Fruit fly (Drosophila melanogaster) whole organism, embryonic: Measurements from ENCODE around the gene Naa80.
A peak's percentile ranks its signal among the peaks of the same experiment; 100 is the strongest.

Experiments
- ATbp ChIP-seq: fragments of 200-800 bp; sonication (Bioruptor generic); optimal IDR thresholded peaks from 2 replicates; lab custom pipeline; 2017; ENCODE audit warnings: missing biosample characterization, mild to moderate bottlenecking, missing genetic modification characterization, missing genetic modification reagents
- CG11695 ChIP-seq: fragments of 200-800 bp; sonication (Bioruptor generic); IDR thresholded peaks from 3 replicates; pipeline ENCODE4 v1.3.6; 2022; ENCODE audit warnings: missing biosample characterization, missing genetic modification characterization
- CG12299 ChIP-seq: fragments of 200-800 bp; sonication (Bioruptor generic); optimal IDR thresholded peaks from 2 replicates; lab custom pipeline; 2018; ENCODE audit warnings: missing biosample characterization, mild to moderate bottlenecking, missing genetic modification characterization
- CG13296 ChIP-seq: fragments of 200-800 bp; sonication (Bioruptor generic); optimal IDR thresholded peaks from 3 replicates; lab custom pipeline; 2018; ENCODE audit warnings: missing biosample characterization, mild to moderate bottlenecking, missing genetic modification characterization
- CG14441 ChIP-seq: fragments of 200-800 bp; sonication (Bioruptor generic); IDR thresholded peaks from 2 replicates; pipeline ENCODE4 v1.3.6; 2022; ENCODE audit warnings: missing biosample characterization, missing genetic modification characterization
- CG15514 ChIP-seq: fragments of 200-800 bp; sonication (Bioruptor generic); optimal IDR thresholded peaks from 3 replicates; lab custom pipeline; 2017; ENCODE audit warnings: missing biosample characterization, missing genetic modification characterization, mild to moderate bottlenecking, moderate library complexity, missing genetic modification reagents
- CG1602 ChIP-seq: fragments of 200-800 bp; sonication (Bioruptor generic); optimal IDR thresholded peaks from 3 replicates; lab custom pipeline; 2016; ENCODE audit warnings: missing biosample characterization, missing genetic modification characterization
- CG34224 ChIP-seq: fragments of 200-800 bp; sonication (Bioruptor generic); IDR thresholded peaks from 3 replicates; pipeline ENCODE4 v1.3.6; 2022; ENCODE audit warnings: missing biosample characterization, missing genetic modification characterization; ENCODE audit not compliant: partially characterized antibody
- CG4328 ChIP-seq: fragments of 200-800 bp; sonication (Bioruptor generic); optimal IDR thresholded peaks from 3 replicates; lab custom pipeline; 2017; ENCODE audit warnings: missing biosample characterization, missing genetic modification reagents, missing genetic modification characterization
- CG4820 ChIP-seq: fragments of 200-800 bp; sonication (Bioruptor generic); optimal IDR thresholded peaks from 3 replicates; lab custom pipeline; 2016; ENCODE audit warnings: missing biosample characterization, missing genetic modification characterization
- CG5180 ChIP-seq: fragments of 200-800 bp; sonication (Bioruptor generic); optimal IDR thresholded peaks from 3 replicates; lab custom pipeline; 2017; ENCODE audit warnings: missing biosample characterization, missing genetic modification characterization, mild to moderate bottlenecking, moderate library complexity, missing genetic modification reagents
- Camta ChIP-seq: fragments of 200-800 bp; sonication (Bioruptor generic); optimal IDR thresholded peaks from 2 replicates; lab custom pipeline; 2016; ENCODE audit warnings: missing biosample characterization, missing genetic modification characterization
- Dbx ChIP-seq: fragments of 200-800 bp; sonication (Bioruptor generic); IDR thresholded peaks from 3 replicates; pipeline ENCODE4 v1.3.6; 2022; ENCODE audit warnings: missing biosample characterization, missing genetic modification characterization
- Dek ChIP-seq: fragments of 200-800 bp; sonication (Bioruptor generic); optimal IDR thresholded peaks from 3 replicates; lab custom pipeline; 2019; ENCODE audit warnings: missing biosample characterization, mild to moderate bottlenecking, missing genetic modification characterization, moderate library complexity
- Dfd ChIP-seq, 2 experiments: fragments of >200 bp; optimal IDR thresholded peaks; 2 replicates each; lab custom pipeline; 2017; ENCODE audit warnings: missing biosample characterization in 2 of 2, missing genetic modification characterization in 2 of 2
- Ets65A ChIP-seq: fragments of 200-800 bp; sonication (Bioruptor generic); peaks from one replicate; lab custom pipeline; 2016; ENCODE audit warnings: missing biosample characterization, missing genetic modification characterization
- HLH4C ChIP-seq: fragments of 200-800 bp; sonication (Bioruptor generic); IDR thresholded peaks from 3 replicates; pipeline ENCODE4 v1.3.6; 2022; ENCODE audit warnings: missing biosample characterization, missing genetic modification characterization; ENCODE audit not compliant: partially characterized antibody
- Hmx ChIP-seq: fragments of 200-800 bp; sonication (Bioruptor generic); optimal IDR thresholded peaks from 2 replicates; lab custom pipeline; 2016; ENCODE audit warnings: missing biosample characterization, missing genetic modification characterization
- Hsf ChIP-seq: fragments of 200-800 bp; sonication (Bioruptor generic); optimal IDR thresholded peaks from 3 replicates; lab custom pipeline; 2016; ENCODE audit warnings: missing biosample characterization, missing genetic modification characterization
- Lhr ChIP-seq: fragments of 200-800 bp; sonication (Bioruptor generic); optimal IDR thresholded peaks from 3 replicates; lab custom pipeline; 2017; ENCODE audit warnings: mild to moderate bottlenecking, missing biosample characterization, missing genetic modification reagents, missing genetic modification characterization
- Lpt ChIP-seq: fragments of >200 bp; optimal IDR thresholded peaks from 2 replicates; lab custom pipeline; 2018; ENCODE audit warnings: missing biosample characterization, missing genetic modification characterization
- MTF-1 ChIP-seq: fragments of 200-800 bp; sonication (Bioruptor generic); optimal IDR thresholded peaks from 2 replicates; lab custom pipeline; 2018; ENCODE audit warnings: missing biosample characterization, mild to moderate bottlenecking, missing genetic modification characterization, borderline replicate concordance
- Max ChIP-seq: fragments of 200-800 bp; sonication (Bioruptor generic); optimal IDR thresholded peaks from 2 replicates; lab custom pipeline; 2016; ENCODE audit warnings: missing biosample characterization, mild to moderate bottlenecking, missing genetic modification characterization
- NC2β ChIP-seq: fragments of 200-800 bp; sonication (Bioruptor generic); optimal IDR thresholded peaks from 2 replicates; lab custom pipeline; 2016; ENCODE audit warnings: missing biosample characterization, missing genetic modification characterization
- Ravus ChIP-seq: fragments of 200-800 bp; sonication (Bioruptor generic); IDR thresholded peaks from 2 replicates; pipeline ENCODE4 v1.3.6; 2022; ENCODE audit warnings: missing biosample characterization, missing genetic modification characterization
- YL-1 ChIP-seq: fragments of 200-800 bp; sonication (Bioruptor generic); optimal IDR thresholded peaks from 3 replicates; lab custom pipeline; 2017; ENCODE audit warnings: missing biosample characterization, mild to moderate bottlenecking, missing genetic modification characterization
- cad ChIP-seq: fragments of >200 bp; optimal IDR thresholded peaks from 2 replicates; lab custom pipeline; 2017; ENCODE audit warnings: missing biosample characterization, missing genetic modification characterization
- cas ChIP-seq: fragments of 200-800 bp; sonication (Bioruptor generic); IDR thresholded peaks from 2 replicates; pipeline ENCODE4 v1.3.6; 2022; ENCODE audit warnings: missing biosample characterization, missing genetic modification characterization
- cwo ChIP-seq: fragments of 200-800 bp; sonication (Bioruptor generic); optimal IDR thresholded peaks from 3 replicates; lab custom pipeline; 2017; ENCODE audit warnings: missing biosample characterization, missing genetic modification characterization, mild to moderate bottlenecking, moderate library complexity, missing genetic modification reagents
- ems ChIP-seq: fragments of 200-800 bp; sonication (Bioruptor generic); optimal IDR thresholded peaks from 3 replicates; lab custom pipeline; 2016; ENCODE audit warnings: missing biosample characterization, missing genetic modification characterization
- eve ChIP-seq, 2 experiments: fragments of >200 bp; optimal IDR thresholded peaks; 2 replicates each; lab custom pipeline; 2017; ENCODE audit warnings: missing biosample characterization in 2 of 2, missing genetic modification characterization in 2 of 2
- ewg ChIP-seq: fragments of 200-800 bp; sonication (Bioruptor generic); optimal IDR thresholded peaks from 3 replicates; lab custom pipeline; 2017; ENCODE audit warnings: mild to moderate bottlenecking, missing biosample characterization, missing genetic modification reagents, missing genetic modification characterization
- fd64A ChIP-seq: fragments of 200-800 bp; sonication (Bioruptor generic); optimal IDR thresholded peaks from 3 replicates; lab custom pipeline; 2018; ENCODE audit warnings: missing biosample characterization, mild to moderate bottlenecking, missing genetic modification characterization
- gem ChIP-seq: fragments of 200-800 bp; sonication (Bioruptor generic); optimal IDR thresholded peaks from 2 replicates; lab custom pipeline; 2019; ENCODE audit warnings: missing biosample characterization, mild to moderate bottlenecking, missing genetic modification characterization, moderate library complexity
- hbn ChIP-seq: fragments of 200-800 bp; sonication (Bioruptor generic); IDR thresholded peaks from 2 replicates; pipeline ENCODE4 v1.3.6; 2022; ENCODE audit warnings: missing biosample characterization, missing genetic modification characterization; ENCODE audit not compliant: partially characterized antibody
- hth ChIP-seq: fragments of >200 bp; optimal IDR thresholded peaks from 2 replicates; lab custom pipeline; 2017; ENCODE audit warnings: inconsistent platforms
- inv ChIP-seq: fragments of 200-800 bp; sonication (Bioruptor generic); IDR thresholded peaks from 2 replicates; pipeline ENCODE4 v1.3.6; 2022; ENCODE audit warnings: missing biosample characterization, missing genetic modification characterization; ENCODE audit not compliant: partially characterized antibody
- lbe ChIP-seq: fragments of 200-800 bp; sonication (Bioruptor generic); optimal IDR thresholded peaks from 2 replicates; lab custom pipeline; 2016; ENCODE audit warnings: missing biosample characterization, mild to moderate bottlenecking, missing genetic modification characterization
- maf-S ChIP-seq: fragments of 200-800 bp; sonication (Bioruptor generic); optimal IDR thresholded peaks from 2 replicates; lab custom pipeline; 2016; ENCODE audit warnings: missing biosample characterization, missing genetic modification characterization
- mld ChIP-seq: fragments of 200-800 bp; sonication (Bioruptor generic); IDR thresholded peaks from 3 replicates; pipeline ENCODE4 v1.3.6; 2022; ENCODE audit warnings: missing biosample characterization, missing genetic modification characterization; ENCODE audit not compliant: partially characterized antibody
- nom ChIP-seq: fragments of 200-800 bp; sonication (Bioruptor generic); optimal IDR thresholded peaks from 2 replicates; lab custom pipeline; 2017; ENCODE audit warnings: missing biosample characterization, missing genetic modification characterization, mild to moderate bottlenecking, moderate library complexity, missing genetic modification reagents
- odd ChIP-seq: fragments of 200-800 bp; sonication (Bioruptor generic); optimal IDR thresholded peaks from 2 replicates; lab custom pipeline; 2017; ENCODE audit warnings: missing biosample characterization, mild to moderate bottlenecking, missing genetic modification characterization
- onecut ChIP-seq: fragments of 200-800 bp; sonication (Bioruptor generic); IDR thresholded peaks from 2 replicates; pipeline ENCODE4 v1.3.6; 2022; ENCODE audit warnings: missing biosample characterization, missing genetic modification characterization
- pb ChIP-seq: fragments of 200-800 bp; sonication (Bioruptor generic); optimal IDR thresholded peaks from 3 replicates; lab custom pipeline; 2016; ENCODE audit warnings: missing biosample characterization, missing genetic modification characterization
- phol ChIP-seq: fragments of 200-800 bp; sonication (Bioruptor generic); optimal IDR thresholded peaks from 3 replicates; lab custom pipeline; 2018; ENCODE audit warnings: missing biosample characterization, mild to moderate bottlenecking, missing genetic modification characterization, moderate library complexity
- pros ChIP-seq: fragments of 200-800 bp; sonication (Bioruptor generic); optimal IDR thresholded peaks from 3 replicates; lab custom pipeline; 2019; ENCODE audit warnings: missing biosample characterization, mild to moderate bottlenecking, missing genetic modification characterization, moderate library complexity
- sim ChIP-seq: fragments of 200-800 bp; sonication (Bioruptor generic); IDR thresholded peaks from 2 replicates; pipeline ENCODE4 v1.3.6; 2022; ENCODE audit warnings: missing biosample characterization, missing genetic modification characterization
- sob ChIP-seq: fragments of 200-800 bp; sonication (Bioruptor generic); IDR thresholded peaks from 2 replicates; pipeline ENCODE4 v1.3.6; 2022; ENCODE audit warnings: missing biosample characterization, missing genetic modification characterization
- sqz ChIP-seq: fragments of 200-800 bp; sonication (Bioruptor generic); optimal IDR thresholded peaks from 3 replicates; lab custom pipeline; 2018; ENCODE audit warnings: missing biosample characterization, mild to moderate bottlenecking, missing genetic modification characterization
- zfh2 ChIP-seq: fragments of 200-800 bp; sonication (Bioruptor generic); optimal IDR thresholded peaks from 2 replicates; lab custom pipeline; 2016; ENCODE audit warnings: missing biosample characterization, missing genetic modification characterization

The Naa80 gene

DNA sequence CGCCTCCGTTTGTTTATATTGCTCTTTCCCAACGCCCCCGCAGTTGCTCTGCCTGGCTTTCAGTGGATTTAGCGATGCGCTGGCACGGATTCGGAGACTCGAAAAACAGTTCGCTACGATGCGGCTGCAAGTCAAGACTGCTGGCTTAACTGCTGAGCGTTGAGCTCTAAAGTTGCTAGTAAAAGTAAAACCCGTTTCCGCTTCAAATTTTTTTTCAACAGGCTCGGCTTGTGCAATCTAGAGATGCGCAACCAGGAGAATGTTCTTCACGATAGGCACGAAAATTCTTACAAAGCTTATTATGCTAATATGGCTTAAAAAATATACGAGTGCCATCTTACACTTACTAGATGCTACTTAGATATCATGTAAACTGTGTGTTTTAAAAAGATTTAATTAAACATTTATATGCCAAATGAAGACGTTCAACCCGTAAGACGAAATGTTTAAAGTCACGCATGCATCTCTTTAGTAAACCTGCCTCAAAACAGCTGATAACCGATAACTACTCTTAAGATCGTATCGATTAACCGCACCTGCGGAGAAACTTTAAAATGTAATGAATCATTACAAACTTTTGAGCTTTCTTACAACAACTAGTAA, 20.3 kb upstream of the Naa80 start, which contains the start of gene CG12948 (continued):
- peak; percentile 60 for TF ChIP-seq sob
- TF ChIP-seq MTF-1 (GFP tag; lab: Kevin White, UChicago) = no peak
- peak; percentile 73 for TF ChIP-seq Ets65A (GFP tag; lab: Kevin White, UChicago)
- peak; percentile 4 for TF ChIP-seq fd64A (GFP tag; lab: Kevin White, UChicago)
- TF ChIP-seq onecut = 0 out of 2 replicates have a peak, but pooled peaks have one; percentile 19
- no peak for TF ChIP-seq CG5180 (GFP tag; lab: Kevin White, UChicago)
- peak; percentile 32 for TF ChIP-seq CG1602 (GFP tag; lab: Kevin White, UChicago)
- TF ChIP-seq lbe (GFP tag; lab: Kevin White, UChicago) = peak; percentile 64
- peak; percentile 79; the same call in 1 of the 3 replicates for TF ChIP-seq mld (GFP tag; lab: Robert Waterston, UW)
- TF ChIP-seq NC2β (GFP tag; lab: Kevin White, UChicago) = no peak
- peak; percentile 81 for TF ChIP-seq inv
- TF ChIP-seq ewg = no peak
- TF ChIP-seq Max = peak; percentile 52
- peak; percentile 20 for TF ChIP-seq zfh2
- TF ChIP-seq CG13296 (GFP tag; lab: Kevin White, UChicago) = peak; percentile 54
- TF ChIP-seq Hsf (GFP tag; lab: Kevin White, UChicago) = peak; percentile 54
- no peak for TF ChIP-seq ATbp (GFP tag; lab: Kevin White, UChicago)
- peak; percentile 46 for TF ChIP-seq CG4820 (GFP tag; lab: Kevin White, UChicago)
- no peak for TF ChIP-seq CG12299 (tag; lab: Kevin White, UChicago)
- no peak for TF ChIP-seq eve (GFP tag; optimal IDR thresholded peaks at IDR 0.05; lab: Kevin White, UChicago)
- TF ChIP-seq phol (tag; lab: Kevin White, UChicago) = peak; percentile 45
- no peak for TF ChIP-seq Lpt (GFP tag; lab: Kevin White, UChicago)
- TF ChIP-seq Dbx (GFP tag; lab: Robert Waterston, UW) = peak; percentile 11; the same call in 1 of the 3 replicates
- no peak for TF ChIP-seq cad (GFP tag; lab: Kevin White, UChicago)
- TF ChIP-seq hbn = peak; percentile 95
- TF ChIP-seq sim (GFP tag; lab: Robert Waterston, UW) = no peak
- TF ChIP-seq CG34224 (GFP tag; lab: Robert Waterston, UW) = peak; percentile 96
- TF ChIP-seq ems (GFP tag; lab: Kevin White, UChicago) = peak; percentile 11
- TF ChIP-seq Dek (tag; lab: Kevin White, UChicago) = no peak
- peak; percentile 97 for TF ChIP-seq sqz (GFP tag; lab: Kevin White, UChicago)
- no peak for TF ChIP-seq odd (GFP tag; lab: Kevin White, UChicago)
- TF ChIP-seq Lhr = no peak
- no peak for TF ChIP-seq pb
- no peak for TF ChIP-seq CG4328
- TF ChIP-seq YL-1 (GFP tag; lab: Kevin White, UChicago) = peak; percentile 45
- 0 out of 2 replicates have a peak, but pooled peaks have one; percentile 10 for TF ChIP-seq CG14441 (GFP tag; lab: Robert Waterston, UW)
- TF ChIP-seq gem (tag; lab: Kevin White, UChicago) = no peak
- no peak for TF ChIP-seq Dfd (GFP tag; optimal IDR thresholded peaks at IDR 0.05; lab: Kevin White, UChicago)
- TF ChIP-seq HLH4C (GFP tag; lab: Robert Waterston, UW) = peak; percentile 79
- peak; percentile 48 for TF ChIP-seq Camta
- TF ChIP-seq maf-S = peak; percentile 56
- peak; percentile 61 for TF ChIP-seq CG15514 (GFP tag; lab: Kevin White, UChicago)
- TF ChIP-seq Hmx (GFP tag; lab: Kevin White, UChicago) = no peak
- TF ChIP-seq hth (lab: Kevin White, UChicago) = no peak
- peak; percentile 65 for TF ChIP-seq nom (GFP tag; lab: Kevin White, UChicago)
- TF ChIP-seq cwo (GFP tag; lab: Kevin White, UChicago) = no peak
- TF ChIP-seq pros (GFP tag; lab: Kevin White, UChicago) = peak; percentile 62
- TF ChIP-seq Ravus = no peak
- no peak for TF ChIP-seq CG11695
- TF ChIP-seq cas (GFP tag; lab: Robert Waterston, UW) = no peak
